Fruit fly (Drosophila melanogaster) whole organism, prepupa: Measurements from ENCODE around the gene Qsox2.
A peak's percentile ranks its signal among the peaks of the same experiment; 100 is the strongest.

Experiments used
- Blimp-1 ChIP-seq: fragments of 200-800 bp; sonication (Bioruptor generic); optimal IDR thresholded peaks from 3 replicates; lab custom pipeline; 2017; ENCODE audit warnings: missing biosample characterization, missing genetic modification characterization, mild to moderate bottlenecking, moderate library complexity, missing genetic modification reagents
- CG10631 ChIP-seq: fragments of 200-800 bp; sonication (Bioruptor generic); optimal IDR thresholded peaks from 2 replicates; lab custom pipeline; 2016; ENCODE audit warnings: missing biosample characterization, missing genetic modification characterization
- CG10669 ChIP-seq: fragments of 200-800 bp; sonication (Bioruptor generic); optimal IDR thresholded peaks from 3 replicates; lab custom pipeline; 2018; ENCODE audit warnings: missing biosample characterization, mild to moderate bottlenecking, missing genetic modification characterization, moderate library complexity
- CG11294 ChIP-seq: fragments of 200-800 bp; sonication (Bioruptor generic); IDR thresholded peaks from 2 replicates; pipeline ENCODE4 v1.3.6; 2022; ENCODE audit warnings: missing biosample characterization, missing genetic modification characterization
- CG11902 ChIP-seq: fragments of 200-800 bp; sonication (Bioruptor generic); optimal IDR thresholded peaks from 3 replicates; lab custom pipeline; 2016; ENCODE audit warnings: missing biosample characterization, missing genetic modification characterization
- CG15336 ChIP-seq: fragments of 200-800 bp; sonication (Bioruptor generic); IDR thresholded peaks from 2 replicates; pipeline ENCODE4 v1.3.6; 2022; ENCODE audit warnings: missing biosample characterization, missing genetic modification characterization
- CG3032 ChIP-seq: fragments of 200-800 bp; optimal IDR thresholded peaks from 2 replicates; lab custom pipeline; 2019; ENCODE audit warnings: missing biosample characterization, mild to moderate bottlenecking, missing genetic modification characterization, moderate library complexity
- CG31627 ChIP-seq: fragments of 200-800 bp; sonication (Bioruptor generic); optimal IDR thresholded peaks from 3 replicates; lab custom pipeline; 2016; ENCODE audit warnings: missing biosample characterization, missing genetic modification characterization
- CG32006 ChIP-seq: fragments of 200-800 bp; sonication (Bioruptor generic); optimal IDR thresholded peaks from 3 replicates; lab custom pipeline; 2017; ENCODE audit warnings: missing biosample characterization, mild to moderate bottlenecking, missing genetic modification characterization
- CG3919 ChIP-seq: fragments of 200-800 bp; sonication (Bioruptor generic); optimal IDR thresholded peaks from 3 replicates; lab custom pipeline; 2016; ENCODE audit warnings: missing biosample characterization, missing genetic modification characterization
- CG4318 ChIP-seq: fragments of 200-800 bp; sonication (Bioruptor generic); optimal IDR thresholded peaks from 3 replicates; lab custom pipeline; 2017; ENCODE audit warnings: missing biosample characterization, mild to moderate bottlenecking, missing genetic modification characterization
- CG6163 ChIP-seq: fragments of 200-800 bp; sonication (Bioruptor generic); IDR thresholded peaks from 3 replicates; pipeline ENCODE4 v1.3.6; 2022; ENCODE audit warnings: missing biosample characterization, missing genetic modification characterization
- CG6276 ChIP-seq: fragments of 200-800 bp; sonication (Bioruptor generic); optimal IDR thresholded peaks from 2 replicates; lab custom pipeline; 2017; ENCODE audit warnings: missing biosample characterization, mild to moderate bottlenecking, missing genetic modification characterization
- CG6792 ChIP-seq: fragments of 200-800 bp; sonication (Bioruptor generic); optimal IDR thresholded peaks from 3 replicates; lab custom pipeline; 2016; ENCODE audit warnings: missing biosample characterization, missing genetic modification characterization
- CG6808 ChIP-seq: fragments of 200-800 bp; sonication (Bioruptor generic); optimal IDR thresholded peaks from 3 replicates; lab custom pipeline; 2017; ENCODE audit warnings: missing biosample characterization, missing genetic modification characterization, mild to moderate bottlenecking, moderate library complexity, missing genetic modification reagents
- CG6854 ChIP-seq: fragments of 200-800 bp; sonication (Bioruptor generic); optimal IDR thresholded peaks from 2 replicates; lab custom pipeline; 2017; ENCODE audit warnings: missing biosample characterization, mild to moderate bottlenecking, missing genetic modification characterization
- CG7368 ChIP-seq: fragments of 200-800 bp; sonication (Bioruptor generic); optimal IDR thresholded peaks from 3 replicates; lab custom pipeline; 2016; ENCODE audit warnings: missing biosample characterization, missing genetic modification characterization
- CG8119 ChIP-seq: fragments of 200-800 bp; sonication (Bioruptor generic); IDR thresholded peaks from 3 replicates; pipeline ENCODE4 v1.3.6; 2022; ENCODE audit warnings: missing biosample characterization, missing genetic modification characterization
- CG8319 ChIP-seq: fragments of 200-800 bp; sonication (Bioruptor generic); optimal IDR thresholded peaks from 3 replicates; lab custom pipeline; 2016; ENCODE audit warnings: missing biosample characterization, missing genetic modification characterization
- CG8632 ChIP-seq: fragments of 200-800 bp; sonication (Bioruptor generic); optimal IDR thresholded peaks from 3 replicates; lab custom pipeline; 2016; ENCODE audit warnings: missing biosample characterization, missing genetic modification characterization
- CG9139 ChIP-seq: fragments of 200-800 bp; sonication (Bioruptor generic); optimal IDR thresholded peaks from 3 replicates; lab custom pipeline; 2017; ENCODE audit warnings: missing biosample characterization, mild to moderate bottlenecking, missing genetic modification characterization
- Eip75B ChIP-seq: fragments of 200-800 bp; sonication (Bioruptor generic); optimal IDR thresholded peaks from 3 replicates; lab custom pipeline; 2016; ENCODE audit warnings: missing biosample characterization, missing genetic modification characterization
- Eip78C ChIP-seq: fragments of 200-800 bp; sonication (Bioruptor generic); peaks from one replicate; lab custom pipeline; 2016; ENCODE audit warnings: missing biosample characterization, missing genetic modification characterization
- Eip93F ChIP-seq: fragments of 200-800 bp; sonication (Bioruptor generic); optimal IDR thresholded peaks from 2 replicates; lab custom pipeline; 2016; ENCODE audit warnings: missing biosample characterization, mild to moderate bottlenecking, missing genetic modification characterization
- Ets21C ChIP-seq: fragments of 200-800 bp; sonication (Bioruptor generic); optimal IDR thresholded peaks from 3 replicates; lab custom pipeline; 2016; ENCODE audit warnings: missing biosample characterization, missing genetic modification characterization
- Ets96B ChIP-seq: fragments of 200-800 bp; optimal IDR thresholded peaks from 2 replicates; lab custom pipeline; 2019; ENCODE audit warnings: missing biosample characterization, mild to moderate bottlenecking, missing genetic modification characterization, moderate library complexity
- Gug ChIP-seq: fragments of 200-800 bp; sonication (Bioruptor generic); IDR thresholded peaks from 2 replicates; pipeline ENCODE4 v1.3.6; 2022; ENCODE audit warnings: missing biosample characterization, missing genetic modification characterization
- Hr38 ChIP-seq: sonication (Bioruptor generic); optimal IDR thresholded peaks from 2 replicates; lab custom pipeline; 2016; ENCODE audit warnings: missing biosample characterization, missing genetic modification characterization
- Hr39 ChIP-seq: fragments of 200-800 bp; sonication (Bioruptor generic); optimal IDR thresholded peaks from 2 replicates; lab custom pipeline; 2016; ENCODE audit warnings: missing biosample characterization, missing genetic modification characterization
- Hr4 ChIP-seq: fragments of 200-800 bp; sonication (Bioruptor generic); optimal IDR thresholded peaks from 3 replicates; lab custom pipeline; 2016; ENCODE audit warnings: missing biosample characterization, missing genetic modification characterization
- Lpt ChIP-seq: fragments of 200-800 bp; sonication (Bioruptor generic); optimal IDR thresholded peaks from 3 replicates; lab custom pipeline; 2016; ENCODE audit warnings: missing biosample characterization, missing genetic modification characterization
- Met ChIP-seq: fragments of 200-800 bp; sonication (Bioruptor generic); optimal IDR thresholded peaks from 3 replicates; lab custom pipeline; 2016; ENCODE audit warnings: missing biosample characterization, missing genetic modification characterization
- OdsH ChIP-seq: fragments of 200-800 bp; sonication (Bioruptor generic); optimal IDR thresholded peaks from 3 replicates; lab custom pipeline; 2016; ENCODE audit warnings: missing biosample characterization, missing genetic modification characterization
- Sox102F ChIP-seq: fragments of 200-800 bp; sonication (Bioruptor generic); optimal IDR thresholded peaks from 2 replicates; lab custom pipeline; 2016; ENCODE audit warnings: missing biosample characterization, mild to moderate bottlenecking, missing genetic modification characterization
- Sox14 ChIP-seq: fragments of 200-800 bp; sonication (Bioruptor generic); optimal IDR thresholded peaks from 3 replicates; lab custom pipeline; 2016; ENCODE audit warnings: missing biosample characterization, missing genetic modification characterization
- achi ChIP-seq: fragments of 200-800 bp; sonication (Bioruptor generic); optimal IDR thresholded peaks from 3 replicates; lab custom pipeline; 2016; ENCODE audit warnings: missing biosample characterization, missing genetic modification characterization
- acj6 ChIP-seq: fragments of 200-800 bp; sonication (Bioruptor generic); optimal IDR thresholded peaks from 3 replicates; lab custom pipeline; 2016; ENCODE audit warnings: missing biosample characterization, missing genetic modification characterization
- cyc ChIP-seq: fragments of 200-800 bp; sonication (Bioruptor generic); optimal IDR thresholded peaks from 3 replicates; lab custom pipeline; 2016; ENCODE audit warnings: missing biosample characterization, missing genetic modification characterization
- dac ChIP-seq: fragments of 200-800 bp; sonication (Bioruptor generic); optimal IDR thresholded peaks from 2 replicates; lab custom pipeline; 2017; ENCODE audit warnings: missing biosample characterization, mild to moderate bottlenecking, missing genetic modification characterization
- dsx ChIP-seq: fragments of 200-800 bp; optimal IDR thresholded peaks from 3 replicates; lab custom pipeline; 2019; ENCODE audit warnings: missing biosample characterization, mild to moderate bottlenecking, missing genetic modification characterization, moderate library complexity; ENCODE audit not compliant: poor library complexity, severe bottlenecking
- eg ChIP-seq: fragments of 200-800 bp; sonication (Bioruptor generic); IDR thresholded peaks from 3 replicates; pipeline ENCODE4 v1.3.6; 2022; ENCODE audit warnings: missing biosample characterization, missing genetic modification characterization
- esn ChIP-seq: fragments of 200-800 bp; sonication (Bioruptor generic); optimal IDR thresholded peaks from 2 replicates; lab custom pipeline; 2016; ENCODE audit warnings: missing biosample characterization, mild to moderate bottlenecking, missing genetic modification characterization, moderate library complexity
- fd59A ChIP-seq: fragments of 200-800 bp; sonication (Bioruptor generic); optimal IDR thresholded peaks from 2 replicates; lab custom pipeline; 2017; ENCODE audit warnings: missing biosample characterization, mild to moderate bottlenecking, missing genetic modification characterization, missing genetic modification reagents
- fd85E ChIP-seq: fragments of 200-800 bp; sonication (Bioruptor generic); optimal IDR thresholded peaks from 3 replicates; lab custom pipeline; 2016; ENCODE audit warnings: missing biosample characterization, missing genetic modification characterization
- fkh ChIP-seq: fragments of 200-800 bp; sonication (Bioruptor generic); optimal IDR thresholded peaks from 3 replicates; lab custom pipeline; 2017; ENCODE audit warnings: missing biosample characterization, mild to moderate bottlenecking, missing genetic modification characterization, moderate library complexity
- lz ChIP-seq: fragments of 200-800 bp; sonication (Bioruptor generic); optimal IDR thresholded peaks from 3 replicates; lab custom pipeline; 2016; ENCODE audit warnings: missing biosample characterization, missing genetic modification characterization
- pdm3 ChIP-seq: fragments of 200-800 bp; sonication (Bioruptor generic); optimal IDR thresholded peaks from 3 replicates; lab custom pipeline; 2016; ENCODE audit warnings: missing biosample characterization, missing genetic modification characterization
- spab ChIP-seq: fragments of 200-800 bp; sonication (Bioruptor generic); optimal IDR thresholded peaks from 2 replicates; lab custom pipeline; 2017; ENCODE audit warnings: missing biosample characterization, mild to moderate bottlenecking, missing genetic modification characterization, missing genetic modification reagents
- ss ChIP-seq, 2 experiments: fragments of 200-800 bp; sonication (Bioruptor generic); optimal IDR thresholded peaks; 2 replicates in 1 of 2; 3 replicates in 1 of 2; lab custom pipeline; 2017 to 2018; ENCODE audit warnings: mild to moderate bottlenecking in 2 of 2, missing biosample characterization in 2 of 2, missing genetic modification characterization in 2 of 2, moderate library complexity in 1 of 2
- svp ChIP-seq: fragments of 200-800 bp; sonication (Bioruptor generic); peaks from one replicate; lab custom pipeline; 2016; ENCODE audit warnings: missing biosample characterization, missing genetic modification characterization
- topi ChIP-seq: fragments of 200-800 bp; sonication (Bioruptor generic); optimal IDR thresholded peaks from 3 replicates; lab custom pipeline; 2016; ENCODE audit warnings: missing biosample characterization, missing genetic modification characterization
- vri ChIP-seq: fragments of 200-800 bp; sonication (Bioruptor generic); optimal IDR thresholded peaks from 3 replicates; lab custom pipeline; 2016; ENCODE audit warnings: missing biosample characterization, mild to moderate bottlenecking, missing genetic modification characterization

The Qsox2 gene

dm6 chr3R:21905615-21906014 is 7.9 kb upstream of the Qsox2 start:
- peak; percentile 92 for TF ChIP-seq CG15336 (GFP tag; lab: Robert Waterston, UW)
- peak; percentile 81 for TF ChIP-seq CG9139
- peak; percentile 76 for TF ChIP-seq dac (GFP tag; lab: Kevin White, UChicago)
- peak; percentile 73 to 89 for TF ChIP-seq ss (GFP tag; optimal IDR thresholded peaks at IDR 0.05; lab: Kevin White, UChicago)
- TF ChIP-seq CG7368 (GFP tag; lab: Kevin White, UChicago), result peak; percentile 6
- peak; percentile 30 for TF ChIP-seq Ets21C (GFP tag; lab: Kevin White, UChicago)
- peak; percentile 84 for TF ChIP-seq Eip75B (GFP tag; lab: Kevin White, UChicago)
- TF ChIP-seq CG6808, result peak; percentile 84
- TF ChIP-seq CG6792 (GFP tag; lab: Kevin White, UChicago), result peak; percentile 77
- TF ChIP-seq achi, result peak; percentile 88
- peak; percentile 90 for TF ChIP-seq CG10631 (GFP tag; lab: Kevin White, UChicago)
- TF ChIP-seq dsx (GFP tag; lab: Kevin White, UChicago), result peak; percentile 88
- TF ChIP-seq CG32006 (GFP tag; lab: Kevin White, UChicago), result peak; percentile 95
- peak; percentile 60 for TF ChIP-seq cyc (GFP tag; lab: Kevin White, UChicago)
- TF ChIP-seq topi, result peak; percentile 73
- peak; percentile 44 for TF ChIP-seq CG11902 (GFP tag; lab: Kevin White, UChicago)
- peak; percentile 90 for TF ChIP-seq eg (GFP tag; lab: Robert Waterston, UW)
- TF ChIP-seq Ets96B (tag; lab: Kevin White, UChicago), result peak; percentile 91
- TF ChIP-seq CG8119 (GFP tag; lab: Robert Waterston, UW), result peak; percentile 93
- peak; percentile 72 for TF ChIP-seq CG8632 (GFP tag; lab: Kevin White, UChicago)
- peak; percentile 89 for TF ChIP-seq spab
- TF ChIP-seq Hr39 (GFP tag; lab: Kevin White, UChicago), result peak; percentile 43
- peak; percentile 82 for TF ChIP-seq pdm3 (GFP tag; lab: Kevin White, UChicago)
- TF ChIP-seq fd85E, result no peak
- peak; percentile 90 for TF ChIP-seq Hr4 (GFP tag; lab: Kevin White, UChicago)
- TF ChIP-seq Gug (GFP tag; lab: Robert Waterston, UW), result peak; percentile 88
- TF ChIP-seq fkh, result no peak
- TF ChIP-seq fd59A (GFP tag; lab: Kevin White, UChicago), result peak; percentile 83
- TF ChIP-seq vri (GFP tag; lab: Kevin White, UChicago), result peak; percentile 46
- peak; percentile 58 for TF ChIP-seq CG31627
- TF ChIP-seq OdsH (GFP tag; lab: Kevin White, UChicago), result peak; percentile 88
- TF ChIP-seq Sox102F (GFP tag; lab: Kevin White, UChicago), result peak; percentile 72
- peak; percentile 87 for TF ChIP-seq CG3919 (GFP tag; lab: Kevin White, UChicago)
- TF ChIP-seq CG6276 (GFP tag; lab: Kevin White, UChicago), result peak; percentile 82
- peak; percentile 94 for TF ChIP-seq CG6163 (GFP tag; lab: Robert Waterston, UW)
- peak; percentile 89 for TF ChIP-seq Lpt (GFP tag; lab: Kevin White, UChicago)
- TF ChIP-seq Met (GFP tag; lab: Kevin White, UChicago), result peak; percentile 78
- TF ChIP-seq CG10669 (GFP tag; lab: Kevin White, UChicago), result peak; percentile 82
- peak; percentile 79 for TF ChIP-seq esn (GFP tag; lab: Kevin White, UChicago)
- peak; percentile 86 for TF ChIP-seq svp (GFP tag; lab: Kevin White, UChicago)
- TF ChIP-seq acj6 (GFP tag; lab: Kevin White, UChicago), result peak; percentile 85
- no peak for TF ChIP-seq Eip93F (GFP tag; lab: Kevin White, UChicago)
- TF ChIP-seq CG4318 (GFP tag; lab: Kevin White, UChicago), result peak; percentile 87
- peak; percentile 57 for TF ChIP-seq CG8319 (GFP tag; lab: Kevin White, UChicago)
- TF ChIP-seq CG3032 (tag; lab: Kevin White, UChicago), result peak; percentile 89
- peak; percentile 96 for TF ChIP-seq Eip78C
- peak; percentile 67 for TF ChIP-seq CG6854
- peak; percentile 64 for TF ChIP-seq lz
- no peak for TF ChIP-seq Hr38 (GFP tag; lab: Kevin White, UChicago)
- TF ChIP-seq CG11294 (GFP tag; lab: Robert Waterston, UW), result peak; percentile 60
- TF ChIP-seq Blimp-1 (GFP tag; lab: Kevin White, UChicago), result peak; percentile 46
- TF ChIP-seq Sox14 (GFP tag; lab: Kevin White, UChicago), result peak; percentile 82
